Fruit fly (Drosophila melanogaster) whole organism, embryonic: Measurements from ENCODE around the gene witty.

Experiments
- B-H1 ChIP-seq: fragments of 200-800 bp; sonication (Bioruptor generic); IDR thresholded peaks from 3 replicates; pipeline ENCODE4 v1.3.6; 2022; ENCODE audit warnings: missing biosample characterization, missing genetic modification characterization
- CG10209 ChIP-seq: fragments of 200-800 bp; sonication (Bioruptor generic); optimal IDR thresholded peaks from 3 replicates; lab custom pipeline; 2017; ENCODE audit warnings: missing biosample characterization, mild to moderate bottlenecking, missing genetic modification characterization, missing genetic modification reagents
- CG11723 ChIP-seq: fragments of 200-800 bp; sonication (Bioruptor generic); optimal IDR thresholded peaks from 2 replicates; lab custom pipeline; 2017; ENCODE audit warnings: missing biosample characterization, mild to moderate bottlenecking, missing genetic modification characterization
- CG12219 ChIP-seq: fragments of 200-800 bp; sonication (Bioruptor generic); optimal IDR thresholded peaks from 3 replicates; lab custom pipeline; 2018; ENCODE audit warnings: missing biosample characterization, mild to moderate bottlenecking, missing genetic modification characterization
- CG13894 ChIP-seq: fragments of 200-800 bp; sonication (Bioruptor generic); optimal IDR thresholded peaks from 3 replicates; lab custom pipeline; 2018; ENCODE audit warnings: missing biosample characterization, mild to moderate bottlenecking, missing genetic modification characterization, moderate library complexity
- CG15479 ChIP-seq: fragments of 200-800 bp; sonication (Bioruptor generic); optimal IDR thresholded peaks from 3 replicates; lab custom pipeline; 2019; ENCODE audit warnings: missing biosample characterization, mild to moderate bottlenecking, missing genetic modification characterization, moderate library complexity
- CG15514 ChIP-seq: fragments of 200-800 bp; sonication (Bioruptor generic); optimal IDR thresholded peaks from 3 replicates; lab custom pipeline; 2017; ENCODE audit warnings: missing biosample characterization, missing genetic modification characterization, mild to moderate bottlenecking, moderate library complexity, missing genetic modification reagents
- CG1602 ChIP-seq: fragments of 200-800 bp; sonication (Bioruptor generic); optimal IDR thresholded peaks from 3 replicates; lab custom pipeline; 2016; ENCODE audit warnings: missing biosample characterization, missing genetic modification characterization
- CG17385 ChIP-seq: fragments of 200-800 bp; sonication (Bioruptor generic); optimal IDR thresholded peaks from 3 replicates; lab custom pipeline; 2018; ENCODE audit warnings: missing biosample characterization, mild to moderate bottlenecking, missing genetic modification characterization
- CG17912 ChIP-seq: fragments of 200-800 bp; sonication (Bioruptor generic); optimal IDR thresholded peaks from 2 replicates; lab custom pipeline; 2018; ENCODE audit warnings: missing biosample characterization, mild to moderate bottlenecking, missing genetic modification characterization
- CG2678 ChIP-seq: fragments of 200-800 bp; sonication (Bioruptor generic); optimal IDR thresholded peaks from 3 replicates; lab custom pipeline; 2019; ENCODE audit warnings: missing biosample characterization, mild to moderate bottlenecking, missing genetic modification characterization, moderate library complexity
- CG30431 ChIP-seq: fragments of 200-800 bp; sonication (Bioruptor generic); optimal IDR thresholded peaks from 2 replicates; lab custom pipeline; 2017; ENCODE audit warnings: missing biosample characterization, missing genetic modification characterization
- CG31224 ChIP-seq: fragments of 200-800 bp; sonication (Bioruptor generic); IDR thresholded peaks from 2 replicates; pipeline ENCODE4 v1.3.6; 2022; ENCODE audit warnings: missing biosample characterization, missing genetic modification characterization
- CG3281 ChIP-seq: fragments of 200-800 bp; sonication (Bioruptor generic); optimal IDR thresholded peaks from 3 replicates; lab custom pipeline; 2017; ENCODE audit warnings: missing biosample characterization, mild to moderate bottlenecking, missing genetic modification characterization
- CG34376 ChIP-seq: fragments of 200-800 bp; sonication (Bioruptor generic); optimal IDR thresholded peaks from 2 replicates; lab custom pipeline; 2018; ENCODE audit warnings: missing biosample characterization, mild to moderate bottlenecking, missing genetic modification characterization
- CG6175 ChIP-seq: fragments of 200-800 bp; sonication (Bioruptor generic); IDR thresholded peaks from 3 replicates; pipeline ENCODE4 v1.3.6; 2022; ENCODE audit warnings: missing biosample characterization, missing genetic modification characterization
- CG6689 ChIP-seq: fragments of 200-800 bp; sonication (Bioruptor generic); IDR thresholded peaks from 2 replicates; pipeline ENCODE4 v1.3.6; 2022; ENCODE audit warnings: missing biosample characterization, missing genetic modification characterization
- CG9932 ChIP-seq: fragments of 200-800 bp; sonication (Bioruptor generic); IDR thresholded peaks from 2 replicates; pipeline ENCODE4 v1.3.6; 2022; ENCODE audit warnings: missing biosample characterization, missing genetic modification characterization
- Dref ChIP-seq: fragments of 200-800 bp; sonication (Bioruptor generic); IDR thresholded peaks from 2 replicates; pipeline ENCODE4 v1.3.6; 2022; ENCODE audit warnings: missing biosample characterization, missing genetic modification characterization
- H2.0 ChIP-seq: fragments of 200-800 bp; sonication (Bioruptor generic); IDR thresholded peaks from 2 replicates; pipeline ENCODE4 v1.3.6; 2022; ENCODE audit warnings: missing biosample characterization, missing genetic modification characterization
- Hey ChIP-seq: fragments of 200-800 bp; sonication (Bioruptor generic); optimal IDR thresholded peaks from 3 replicates; lab custom pipeline; 2018; ENCODE audit warnings: missing biosample characterization, mild to moderate bottlenecking, missing genetic modification characterization
- Hr78 ChIP-seq, 2 experiments: fragments of 200-800 bp in 1 of 2; fragments of >200 bp in 1 of 2; sonication (Bioruptor generic) in 1 of 2; optimal IDR thresholded peaks; 2 replicates each; lab custom pipeline; 2017 to 2019; ENCODE audit warnings: missing biosample characterization in 2 of 2, missing genetic modification characterization in 2 of 2, mild to moderate bottlenecking in 1 of 2, moderate library complexity in 1 of 2
- Meics ChIP-seq: fragments of 200-800 bp; sonication (Bioruptor generic); optimal IDR thresholded peaks from 2 replicates; lab custom pipeline; 2017; ENCODE audit warnings: missing biosample characterization, mild to moderate bottlenecking, missing genetic modification characterization
- NC2β ChIP-seq: fragments of 200-800 bp; sonication (Bioruptor generic); optimal IDR thresholded peaks from 2 replicates; lab custom pipeline; 2016; ENCODE audit warnings: missing biosample characterization, missing genetic modification characterization
- Neu2 ChIP-seq: fragments of 200-800 bp; sonication (Bioruptor generic); optimal IDR thresholded peaks from 3 replicates; lab custom pipeline; 2016; ENCODE audit warnings: missing biosample characterization, missing genetic modification characterization, borderline replicate concordance
- Pdp1 ChIP-seq, 2 experiments: fragments of 200-800 bp; sonication (Bioruptor generic); optimal IDR thresholded peaks; 3 replicates each; lab custom pipeline; 2016; ENCODE audit warnings: missing biosample characterization in 2 of 2, missing genetic modification characterization in 2 of 2, mild to moderate bottlenecking in 1 of 2, moderate library complexity in 1 of 2
- Six4 ChIP-seq: fragments of 200-800 bp; sonication (Bioruptor generic); optimal IDR thresholded peaks from 2 replicates; lab custom pipeline; 2016; ENCODE audit warnings: missing biosample characterization, missing genetic modification characterization
- Trl ChIP-seq, 3 experiments: fragments of >200 bp in 2 of 3; fragments of 200-800 bp in 1 of 3; sonication (Bioruptor generic) in 1 of 3; optimal IDR thresholded peaks; 2 replicates in 1 of 3; 3 replicates in 2 of 3; lab custom pipeline; 2016 to 2017; ENCODE audit warnings: missing biosample characterization in 1 of 3, missing genetic modification characterization in 1 of 3
- Usf ChIP-seq: fragments of 200-800 bp; sonication (Bioruptor generic); optimal IDR thresholded peaks from 2 replicates; lab custom pipeline; 2017; ENCODE audit warnings: missing genotype, missing biosample characterization, missing genetic modification characterization
- Vsx1 ChIP-seq: fragments of 200-800 bp; sonication (Bioruptor generic); optimal IDR thresholded peaks from 2 replicates; lab custom pipeline; 2017; ENCODE audit warnings: missing biosample characterization, mild to moderate bottlenecking, missing genetic modification characterization, missing genetic modification reagents
- Xbp1 ChIP-seq: fragments of 200-800 bp; sonication (Bioruptor generic); optimal IDR thresholded peaks from 3 replicates; lab custom pipeline; 2016; ENCODE audit warnings: missing biosample characterization, mild to moderate bottlenecking, missing genetic modification characterization
- bcd ChIP-seq: fragments of 200-800 bp; sonication (Bioruptor generic); optimal IDR thresholded peaks from 2 replicates; lab custom pipeline; 2017; ENCODE audit warnings: missing biosample characterization, mild to moderate bottlenecking, missing genetic modification characterization
- chinmo ChIP-seq: fragments of 200-800 bp; sonication (Bioruptor generic); IDR thresholded peaks from 4 replicates; pipeline ENCODE4 v1.3.6; 2022; ENCODE audit warnings: missing biosample characterization, missing genetic modification characterization; ENCODE audit not compliant: partially characterized antibody
- crp ChIP-seq, 2 experiments: fragments of 200-800 bp; sonication (Bioruptor generic); optimal IDR thresholded peaks; 2 replicates in 1 of 2; 3 replicates in 1 of 2; lab custom pipeline; 2017; ENCODE audit warnings: missing biosample characterization in 2 of 2, missing genetic modification characterization in 2 of 2, mild to moderate bottlenecking in 1 of 2, moderate library complexity in 1 of 2
- dmrt99B ChIP-seq: fragments of 200-800 bp; sonication (Bioruptor generic); optimal IDR thresholded peaks from 2 replicates; lab custom pipeline; 2018; ENCODE audit warnings: missing biosample characterization, mild to moderate bottlenecking, missing genetic modification characterization, moderate library complexity
- en ChIP-seq: fragments of 200-800 bp; sonication (Bioruptor generic); optimal IDR thresholded peaks from 2 replicates; lab custom pipeline; 2016; ENCODE audit warnings: missing biosample characterization, missing genetic modification characterization
- gem ChIP-seq: fragments of 200-800 bp; sonication (Bioruptor generic); optimal IDR thresholded peaks from 2 replicates; lab custom pipeline; 2019; ENCODE audit warnings: missing biosample characterization, mild to moderate bottlenecking, missing genetic modification characterization, moderate library complexity
- h ChIP-seq: fragments of >200 bp; optimal IDR thresholded peaks from 2 replicates; lab custom pipeline; 2017
- mam ChIP-seq: fragments of 200-800 bp; sonication (Bioruptor generic); optimal IDR thresholded peaks from 3 replicates; lab custom pipeline; 2016; ENCODE audit warnings: missing biosample characterization, missing genetic modification characterization
- onecut ChIP-seq: fragments of 200-800 bp; sonication (Bioruptor generic); IDR thresholded peaks from 2 replicates; pipeline ENCODE4 v1.3.6; 2022; ENCODE audit warnings: missing biosample characterization, missing genetic modification characterization
- pb ChIP-seq: fragments of 200-800 bp; sonication (Bioruptor generic); optimal IDR thresholded peaks from 3 replicates; lab custom pipeline; 2016; ENCODE audit warnings: missing biosample characterization, missing genetic modification characterization
- pnt ChIP-seq: fragments of 200-800 bp; sonication (Bioruptor generic); optimal IDR thresholded peaks from 3 replicates; lab custom pipeline; 2016; ENCODE audit warnings: missing biosample characterization, missing genetic modification characterization
- sens ChIP-seq: fragments of 200-800 bp; sonication (Bioruptor generic); peaks from one replicate; lab custom pipeline; 2016; ENCODE audit warnings: missing biosample characterization, missing genetic modification characterization
- sqz ChIP-seq: fragments of 200-800 bp; sonication (Bioruptor generic); optimal IDR thresholded peaks from 3 replicates; lab custom pipeline; 2018; ENCODE audit warnings: missing biosample characterization, mild to moderate bottlenecking, missing genetic modification characterization
- sug ChIP-seq: fragments of 200-800 bp; optimal IDR thresholded peaks from 2 replicates; lab custom pipeline; 2019; ENCODE audit warnings: missing biosample characterization, mild to moderate bottlenecking, missing genetic modification characterization, moderate library complexity
- tap ChIP-seq: fragments of 200-800 bp; optimal IDR thresholded peaks from 3 replicates; lab custom pipeline; 2019; ENCODE audit warnings: missing biosample characterization, mild to moderate bottlenecking, missing genetic modification characterization, moderate library complexity

The witty gene

dm6 chr2L:8326414-8327271, 11.4 kb upstream of the witty start (continued):
- TF ChIP-seq Pdp1 (GFP tag; optimal IDR thresholded peaks at IDR 0.05; lab: Kevin White, UChicago) (peak in 1 of 2 experiments; percentile 39), CG1602 (no peak), h (lab: Kevin White, UChicago) (no peak), CG6175 (GFP tag; lab: Robert Waterston, UW) (no peak), NC2β (GFP tag; lab: Kevin White, UChicago) (no peak), Dref (no peak), CG3281 (peak; percentile 2), Vsx1 (GFP tag; lab: Kevin White, UChicago) (no peak), CG12219 (GFP tag; lab: Kevin White, UChicago) (no peak), sug (tag; lab: Kevin White, UChicago) (peak; percentile 17), pb (no peak), CG11723 (GFP tag; lab: Kevin White, UChicago) (no peak), tap (peak; percentile 1), CG2678 (tag; lab: Kevin White, UChicago) (peak; percentile 59), Hr78 (GFP tag; optimal IDR thresholded peaks at IDR 0.05; lab: Kevin White, UChicago) (no peak), dmrt99B (tag; lab: Kevin White, UChicago) (peak; percentile 50), CG15479 (GFP tag; lab: Kevin White, UChicago) (no peak), CG17912 (GFP tag; lab: Kevin White, UChicago) (no peak), CG17385 (GFP tag; lab: Kevin White, UChicago) (peak; percentile 3)

dm6 chr2L:8327272-8327555, 10.9 kb upstream of the witty start, which contains the start of gene CG14275:
Gene CG14275, plus strand, starts transcription at chr2L:8327456.
- no peak for TF ChIP-seq B-H1 (GFP tag; lab: Robert Waterston, UW)
- TF ChIP-seq CG13894 (tag; lab: Kevin White, UChicago) = peak; percentile 36
- TF ChIP-seq crp (GFP tag; optimal IDR thresholded peaks at IDR 0.05; lab: Kevin White, UChicago) = peak in 1 of 2 experiments; percentile 11
- TF ChIP-seq mam (GFP tag; lab: Kevin White, UChicago) = no peak
- TF ChIP-seq Trl (optimal IDR thresholded peaks at IDR 0.05; lab: Kevin White, UChicago) = no peak
- TF ChIP-seq Trl (GFP tag; optimal IDR thresholded peaks at IDR 0.05; lab: Kevin White, UChicago) = no peak
- no peak for TF ChIP-seq en (GFP tag; lab: Kevin White, UChicago)
- no peak for TF ChIP-seq sqz (GFP tag; lab: Kevin White, UChicago)
- no peak for TF ChIP-seq H2.0 (GFP tag; lab: Robert Waterston, UW)
- TF ChIP-seq onecut (GFP tag; lab: Robert Waterston, UW) = no peak
- TF ChIP-seq CG9932 (GFP tag; lab: Robert Waterston, UW) = no peak
- 0 out of 4 replicates have a peak, but pooled peaks have one; percentile 4 for TF ChIP-seq chinmo (GFP tag; lab: Robert Waterston, UW)
- TF ChIP-seq CG10209 (GFP tag; lab: Kevin White, UChicago) = no peak

dm6 chr2L:8327783-8328327, 10.2 kb upstream of the witty start:
- peak; percentile 13 for TF ChIP-seq sug (tag; lab: Kevin White, UChicago)
- TF ChIP-seq chinmo (GFP tag; lab: Robert Waterston, UW) = peak; percentile 71; the same call in 2 of the 4 replicates
- TF ChIP-seq CG6689 (GFP tag; lab: Robert Waterston, UW) = no peak
- peak; percentile 61 for TF ChIP-seq gem (tag; lab: Kevin White, UChicago)
- TF ChIP-seq bcd = no peak
- no peak for TF ChIP-seq Usf (GFP tag; lab: Kevin White, UChicago)
- TF ChIP-seq Six4 (GFP tag; lab: Kevin White, UChicago) = no peak
- no peak for TF ChIP-seq CG30431
- TF ChIP-seq Meics = peak; percentile 54
- no peak for TF ChIP-seq CG31224 (GFP tag; lab: Robert Waterston, UW)
- TF ChIP-seq CG15514 (GFP tag; lab: Kevin White, UChicago) = peak; percentile 45
- no peak for TF ChIP-seq Xbp1
- TF ChIP-seq Hey (tag; lab: Kevin White, UChicago) = no peak
- no peak for TF ChIP-seq pnt (GFP tag; lab: Kevin White, UChicago)
- TF ChIP-seq Neu2 (GFP tag; lab: Kevin White, UChicago) = no peak
- TF ChIP-seq CG34376 (GFP tag; lab: Kevin White, UChicago) = peak; percentile 64
- TF ChIP-seq sens (GFP tag; lab: Kevin White, UChicago) = no peak
